Fruit fly (Drosophila melanogaster) Kc167 (cell line): ENCODE measurements around the gene Drsl4.

Experiments used
- Myc ChIP-seq: fragments of >200 bp; optimal IDR thresholded peaks from 2 replicates; lab custom pipeline; 2017; ENCODE audit warnings: missing external identifiers
- Sin3A ChIP-seq: fragments of >200 bp; optimal IDR thresholded peaks from 2 replicates; lab custom pipeline; 2018; ENCODE audit warnings: missing external identifiers
- h ChIP-seq: fragments of >200 bp; optimal IDR thresholded peaks from 3 replicates; lab custom pipeline; 2018; ENCODE audit warnings: missing external identifiers
- insv ChIP-seq: fragments of >200 bp; optimal IDR thresholded peaks from 3 replicates; lab custom pipeline; 2018; ENCODE audit warnings: missing external identifiers
- psq ChIP-seq: fragments of >200 bp; optimal IDR thresholded peaks from 2 replicates; lab custom pipeline; 2017; ENCODE audit warnings: missing external identifiers

dm6 chr3L:3291159-3291558, 24.3 kb upstream of the Drsl4 start, which contains the start of gene CG12009:
- TF ChIP-seq Sin3A (no peak), psq (lab: Kevin White, UChicago) (no peak), insv (lab: Kevin White, UChicago) (no peak), h (no peak), Myc (no peak)
